Worm (Caenorhabditis elegans) whole organism, young adult: ENCODE measurements around the gene ZK896.1.
A peak's percentile ranks its signal among the peaks of the same experiment; 100 is the strongest.

Experiments
- B0336.3 ChIP-seq: fragments of 200-800 bp; sonication (Bioruptor generic); IDR thresholded peaks from 2 replicates; pipeline ENCODE4 v1.3.6; 2022; ENCODE audit warnings: missing genetic modification characterization, missing compliant biosample characterization
- F22D6.2 ChIP-seq: sonication (generic microtip); optimal IDR thresholded peaks from 2 replicates; lab custom pipeline; 2016; ENCODE audit warnings: mild to moderate bottlenecking, missing genetic modification characterization, missing compliant biosample characterization
- F33H1.4 ChIP-seq: fragments of 200-800 bp; sonication (Bioruptor generic); IDR thresholded peaks from 2 replicates; pipeline ENCODE4 v1.3.6; 2022; ENCODE audit warnings: missing genetic modification reagents, missing genetic modification characterization, missing compliant biosample characterization
- F39B2.1 ChIP-seq: fragments of 200-800 bp; sonication (Bioruptor generic); IDR thresholded peaks from 2 replicates; pipeline ENCODE4 v1.3.6; 2022; ENCODE audit warnings: missing genetic modification reagents, missing genetic modification characterization, missing compliant biosample characterization
- T07F8.4 ChIP-seq: sonication (generic microtip); optimal IDR thresholded peaks from 2 replicates; lab custom pipeline; 2016; ENCODE audit warnings: mild to moderate bottlenecking, missing genetic modification characterization, moderate library complexity, missing compliant biosample characterization
- Y53G8AR.9 ChIP-seq: fragments of 200-800 bp; sonication (Bioruptor generic); conservative IDR thresholded peaks from 2 replicates; pipeline ENCODE4 v1.3.6; 2022; ENCODE audit warnings: missing genetic modification reagents, missing genetic modification characterization, missing compliant biosample characterization
- Y56A3A.18 ChIP-seq: fragments of 200-800 bp; sonication (Bioruptor generic); IDR thresholded peaks from 2 replicates; pipeline ENCODE4 v1.3.6; 2022; ENCODE audit warnings: missing genetic modification reagents, missing genetic modification characterization, missing compliant biosample characterization
- Y95B8A.8 ChIP-seq: fragments of 200-800 bp; sonication (Bioruptor generic); IDR thresholded peaks from 2 replicates; pipeline ENCODE4 v1.3.6; 2022; ENCODE audit warnings: missing genetic modification reagents, missing genetic modification characterization, missing compliant biosample characterization
- akir-1 ChIP-seq: fragments of 200-800 bp; sonication (Bioruptor generic); optimal IDR thresholded peaks from 2 replicates; lab custom pipeline; 2018; ENCODE audit warnings: mild to moderate bottlenecking, missing genetic modification characterization, moderate library complexity, missing compliant biosample characterization
- atf-7 ChIP-seq: sonication (generic microtip); optimal IDR thresholded peaks from 2 replicates; lab custom pipeline; 2017; ENCODE audit warnings: mild to moderate bottlenecking, missing genetic modification characterization, missing compliant biosample characterization
- athp-1 ChIP-seq: sonication (generic microtip); optimal IDR thresholded peaks from 2 replicates; lab custom pipeline; 2017; ENCODE audit warnings: mild to moderate bottlenecking, missing genetic modification characterization, missing compliant biosample characterization
- attf-3 ChIP-seq: fragments of 200-800 bp; sonication (Bioruptor generic); conservative IDR thresholded peaks from 2 replicates; pipeline ENCODE4 v1.3.6; 2022; ENCODE audit warnings: missing genetic modification reagents, missing genetic modification characterization, missing compliant biosample characterization
- ceh-27 ChIP-seq: fragments of 200-800 bp; sonication (Bioruptor generic); optimal IDR thresholded peaks from 2 replicates; lab custom pipeline; 2018; ENCODE audit warnings: mild to moderate bottlenecking, missing genetic modification characterization, moderate library complexity, missing compliant biosample characterization
- dox-1 ChIP-seq: fragments of 200-800 bp; sonication (Bioruptor generic); IDR thresholded peaks from 2 replicates; pipeline ENCODE4 v1.3.6; 2022; ENCODE audit warnings: missing genetic modification reagents, missing genetic modification characterization, missing compliant biosample characterization
- efl-1 ChIP-seq: fragments of 150-350 bp; optimal IDR thresholded peaks from 2 replicates; lab custom pipeline; 2014; ENCODE audit warnings: missing biosample characterization, missing genetic modification reagents, missing genetic modification characterization
- ekl-4 ChIP-seq: fragments of 200-800 bp; sonication (Bioruptor generic); IDR thresholded peaks from 2 replicates; pipeline ENCODE4 v1.3.6; 2022; ENCODE audit warnings: missing genetic modification reagents, missing genetic modification characterization, missing compliant biosample characterization
- hlh-12 ChIP-seq: sonication (generic microtip); optimal IDR thresholded peaks from 2 replicates; lab custom pipeline; 2016; ENCODE audit warnings: missing genetic modification characterization, missing compliant biosample characterization
- hmg-1.2 ChIP-seq: fragments of 200-800 bp; sonication (Bioruptor generic); IDR thresholded peaks from 2 replicates; pipeline ENCODE4 v1.3.6; 2022; ENCODE audit warnings: missing genetic modification reagents, missing genetic modification characterization, missing compliant biosample characterization
- lin-26 ChIP-seq: fragments of 200-800 bp; sonication (Bioruptor generic); IDR thresholded peaks from 2 replicates; pipeline ENCODE4 v1.3.6; 2022; ENCODE audit warnings: missing genetic modification reagents, missing genetic modification characterization, missing compliant biosample characterization
- lin-54 ChIP-seq: fragments of 200-800 bp; sonication (Bioruptor generic); optimal IDR thresholded peaks from 2 replicates; lab custom pipeline; 2018; ENCODE audit warnings: mild to moderate bottlenecking, missing genetic modification characterization, missing compliant biosample characterization
- lsl-1 ChIP-seq: fragments of 200-800 bp; sonication (Bioruptor generic); optimal IDR thresholded peaks from 2 replicates; lab custom pipeline; 2018; ENCODE audit warnings: mild to moderate bottlenecking, missing genetic modification characterization, moderate library complexity, missing compliant biosample characterization
- madf-10 ChIP-seq: sonication (generic microtip); optimal IDR thresholded peaks from 2 replicates; lab custom pipeline; 2016; ENCODE audit warnings: mild to moderate bottlenecking, missing genetic modification characterization, missing compliant biosample characterization
- mcd-1 ChIP-seq: fragments of 200-800 bp; sonication (Bioruptor generic); IDR thresholded peaks from 2 replicates; pipeline ENCODE4 v1.3.6; 2022; ENCODE audit warnings: missing genetic modification reagents, missing genetic modification characterization, missing compliant biosample characterization
- nfyb-1 ChIP-seq: fragments of 200-800 bp; sonication (Bioruptor generic); IDR thresholded peaks from 2 replicates; pipeline ENCODE4 v1.3.6; 2022; ENCODE audit warnings: missing genetic modification reagents, missing genetic modification characterization, missing compliant biosample characterization
- nhr-27 ChIP-seq: fragments of 200-800 bp; sonication (Bioruptor generic); optimal IDR thresholded peaks from 2 replicates; lab custom pipeline; 2018; ENCODE audit warnings: mild to moderate bottlenecking, missing genetic modification characterization, moderate library complexity, missing compliant biosample characterization
- nhr-80 ChIP-seq: sonication (generic microtip); optimal IDR thresholded peaks from 2 replicates; lab custom pipeline; 2016; ENCODE audit warnings: missing genetic modification characterization, missing compliant biosample characterization
- nhr-90 ChIP-seq: sonication (generic microtip); optimal IDR thresholded peaks from 2 replicates; lab custom pipeline; 2016; ENCODE audit warnings: missing genotype, mild to moderate bottlenecking, missing genetic modification characterization, missing compliant biosample characterization
- pha-4 ChIP-seq: fragments of 150-350 bp; sonication (generic microtip); optimal IDR thresholded peaks from 2 replicates; lab custom pipeline; 2014; ENCODE audit warnings: missing biosample characterization, missing genetic modification reagents, missing genetic modification characterization
- rcor-1 ChIP-seq: fragments of 200-800 bp; sonication (Bioruptor generic); IDR thresholded peaks from 2 replicates; pipeline ENCODE4 v1.3.6; 2022; ENCODE audit warnings: missing genetic modification reagents, missing genetic modification characterization, missing compliant biosample characterization
- snpc-1.3 ChIP-seq: sonication (generic microtip); optimal IDR thresholded peaks from 2 replicates; lab custom pipeline; 2017; ENCODE audit warnings: missing genetic modification characterization, mild to moderate bottlenecking, missing compliant biosample characterization, antibody characterized with exemption, moderate library complexity, missing genotype, missing genetic modification reagents; ENCODE audit not compliant: insufficient read depth
- snpc-4 ChIP-seq, 5 experiments: fragments of 150-350 bp in 1 of 5; sonication (generic microtip) in 4 of 5; optimal IDR thresholded peaks; 2 replicates each; lab custom pipeline; 2014 to 2018; ENCODE audit warnings: missing genetic modification characterization in 5 of 5, missing biosample characterization in 3 of 5, antibody characterized with exemption in 2 of 5, mild to moderate bottlenecking in 2 of 5, missing compliant biosample characterization in 2 of 5, missing genotype in 2 of 5, moderate library complexity in 2 of 5, missing genetic modification reagents in 1 of 5
- somi-1 ChIP-seq: fragments of 200-800 bp; sonication (Bioruptor generic); optimal IDR thresholded peaks from 2 replicates; lab custom pipeline; 2018; ENCODE audit warnings: mild to moderate bottlenecking, missing genetic modification characterization, missing compliant biosample characterization
- zfh-2 ChIP-seq: fragments of 200-800 bp; sonication (Bioruptor generic); conservative IDR thresholded peaks from 2 replicates; pipeline ENCODE4 v1.3.6; 2022; ENCODE audit warnings: missing genetic modification reagents, missing genetic modification characterization, missing compliant biosample characterization
- ztf-22 ChIP-seq: fragments of 200-800 bp; sonication (Bioruptor generic); optimal IDR thresholded peaks from 2 replicates; lab custom pipeline; 2018; ENCODE audit warnings: mild to moderate bottlenecking, missing genetic modification characterization, moderate library complexity, missing compliant biosample characterization
- ztf-26 ChIP-seq: sonication (generic microtip); optimal IDR thresholded peaks from 2 replicates; lab custom pipeline; 2017; ENCODE audit warnings: missing genetic modification characterization, missing compliant biosample characterization

The ZK896.1 gene

ce11 chrIV:12865884-12866283 lies 9.3 kb downstream of the ZK896.1 start, which contains the start of gene clec-186:
clec-186 (plus strand) TSS chrIV:12866109.
- TF ChIP-seq nhr-80 (tag; lab: Kevin White, UChicago): peak; percentile 90
- TF ChIP-seq mcd-1 (GFP tag; lab: Robert Waterston, UW): no peak
- peak; percentile 0 for TF ChIP-seq atf-7 (tag; lab: Kevin White, UChicago)
- no peak for TF ChIP-seq nhr-90
- no peak for TF ChIP-seq nhr-27 (tag; lab: Kevin White, UChicago)
- TF ChIP-seq ztf-22 (GFP tag; lab: Kevin White, UChicago): peak; percentile 11
- no peak for TF ChIP-seq ztf-26 (tag; lab: Kevin White, UChicago)
- 0 out of 2 replicates have a peak, but pooled peaks have one; percentile 24 for TF ChIP-seq nfyb-1
- TF ChIP-seq B0336.3 (GFP tag; lab: Robert Waterston, UW): no peak
- TF ChIP-seq dox-1 (GFP tag; lab: Robert Waterston, UW): peak; percentile 53

- TF ChIP-seq Y53G8AR.9 (GFP tag; lab: Robert Waterston, UW) (no peak), ceh-27 (GFP tag; lab: Kevin White, UChicago) (no peak), F33H1.4 (GFP tag; lab: Robert Waterston, UW) (no peak), nhr-27 (tag; lab: Kevin White, UChicago) (no peak)
Measured at ce11 chrIV:12859797-12860196, 15.4 kb downstream of the ZK896.1 start, which contains the start of gene gcy-18. gcy-18 (plus strand) TSS chrIV:12860097.

- TF ChIP-seq hlh-12: no peak
- TF ChIP-seq rcor-1 (GFP tag; lab: Robert Waterston, UW): no peak
- no peak for TF ChIP-seq akir-1 (GFP tag; lab: Kevin White, UChicago)
- TF ChIP-seq F22D6.2 (tag; lab: Kevin White, UChicago): no peak
- no peak for TF ChIP-seq attf-3 (GFP tag; lab: Robert Waterston, UW)
- no peak for TF ChIP-seq snpc-4 (GFP tag; optimal IDR thresholded peaks at IDR 0.05; lab: Kevin White, UChicago)
- no peak for TF ChIP-seq snpc-4 (tag; optimal IDR thresholded peaks at IDR 0.05; lab: Kevin White, UChicago)
- TF ChIP-seq pha-4 (tag; lab: Kevin White, UChicago): no peak
- TF ChIP-seq somi-1 (GFP tag; lab: Kevin White, UChicago): no peak
- no peak for TF ChIP-seq T07F8.4 (tag; lab: Kevin White, UChicago)
- TF ChIP-seq efl-1 (GFP tag; lab: Kevin White, UChicago): no peak
- no peak for TF ChIP-seq Y56A3A.18
- TF ChIP-seq zfh-2 (GFP tag; lab: Robert Waterston, UW): no peak
- TF ChIP-seq madf-10 (tag; lab: Kevin White, UChicago): no peak
- TF ChIP-seq, all 124 proteins: peak for 0
Measured at ce11 chrIV:12855248-12855647, 19.9 kb downstream of the ZK896.1 start, which contains the start of gene nstp-5. nstp-5 (plus strand) TSS chrIV:12855548.

ce11 chrIV:12854372-12855114 lies 20.6 kb downstream of the ZK896.1 start:
- TF ChIP-seq snpc-4 (GFP tag; optimal IDR thresholded peaks at IDR 0.05; lab: Kevin White, UChicago) (no peak), snpc-4 (tag; optimal IDR thresholded peaks at IDR 0.05; lab: Kevin White, UChicago) (peak in 1 of 4 experiments; percentile 10), Y95B8A.8 (GFP tag; lab: Robert Waterston, UW) (no peak), lin-26 (no peak), snpc-1.3 (no peak), athp-1 (no peak), lsl-1 (GFP tag; lab: Kevin White, UChicago) (peak; percentile 22), ekl-4 (GFP tag; lab: Robert Waterston, UW) (no peak), F39B2.1 (GFP tag; lab: Robert Waterston, UW) (no peak), efl-1 (GFP tag; lab: Kevin White, UChicago) (peak; percentile 60), lin-54 (GFP tag; lab: Kevin White, UChicago) (peak; percentile 32), hmg-1.2 (GFP tag; lab: Robert Waterston, UW) (peak; percentile 57; the same call in 1 of the 2 replicates)
